Fruit fly (Drosophila melanogaster) S2 (cell line): Measurements from ENCODE around the gene CG5846.

Source experiments
- CG8478 ChIP-seq: fragments of >200 bp; optimal IDR thresholded peaks from 2 replicates; lab custom pipeline; 2018
- CTCF ChIP-seq, 2 experiments: fragments of >200 bp; optimal IDR thresholded peaks; 2 replicates each; lab custom pipeline; 2018

- no peak for TF ChIP-seq CTCF (optimal IDR thresholded peaks at IDR 0.05; lab: Kevin White, UChicago)
- TF ChIP-seq CG8478 (lab: Kevin White, UChicago), result no peak
These were observed 2.9 kb downstream of the CG5846 start, which contains the start of the genes CG13126 and CG4709 for dm6 chr2L:9954119-9954518.
